Fruit fly (Drosophila melanogaster) whole organism, adult: ENCODE data around the gene CG6901.

Experiments
- CG11617 ChIP-seq: fragments of 200-800 bp; sonication (Bioruptor generic); optimal IDR thresholded peaks from 2 replicates; lab custom pipeline; 2017; ENCODE audit warnings: mild to moderate bottlenecking, missing biosample characterization, missing genetic modification reagents, missing genetic modification characterization
- CG12768 ChIP-seq: fragments of 200-800 bp; sonication (Bioruptor generic); optimal IDR thresholded peaks from 2 replicates; lab custom pipeline; 2017; ENCODE audit warnings: missing biosample characterization, missing genetic modification characterization, mild to moderate bottlenecking, moderate library complexity, missing genetic modification reagents
- CG5204 ChIP-seq: fragments of 200-800 bp; sonication (Bioruptor generic); optimal IDR thresholded peaks from 2 replicates; lab custom pipeline; 2016; ENCODE audit warnings: missing biosample characterization, missing genetic modification characterization
- CG7045 ChIP-seq: fragments of 200-800 bp; sonication (Bioruptor generic); optimal IDR thresholded peaks from 2 replicates; lab custom pipeline; 2017; ENCODE audit warnings: missing biosample characterization, mild to moderate bottlenecking, missing genetic modification characterization
- CG7101 ChIP-seq: fragments of 200-800 bp; sonication (Bioruptor generic); optimal IDR thresholded peaks from 2 replicates; lab custom pipeline; 2018; ENCODE audit warnings: missing biosample characterization, mild to moderate bottlenecking, missing genetic modification characterization, moderate library complexity
- Clk ChIP-seq: fragments of 200-800 bp; sonication (Bioruptor generic); optimal IDR thresholded peaks from 2 replicates; lab custom pipeline; 2017; ENCODE audit warnings: missing biosample characterization, missing genetic modification characterization
- bab1 ChIP-seq: fragments of 200-800 bp; sonication (Bioruptor generic); optimal IDR thresholded peaks from 3 replicates; lab custom pipeline; 2019; ENCODE audit warnings: missing biosample characterization, mild to moderate bottlenecking, missing genetic modification characterization, moderate library complexity
- cic ChIP-seq: fragments of 200-800 bp; sonication (Bioruptor generic); optimal IDR thresholded peaks from 2 replicates; lab custom pipeline; 2017; ENCODE audit warnings: missing biosample characterization, mild to moderate bottlenecking, missing genetic modification characterization, moderate library complexity
- cnc ChIP-seq, 2 experiments: fragments of >200 bp; optimal IDR thresholded peaks; 2 replicates each; lab custom pipeline; 2017
- kay ChIP-seq: fragments of 200-800 bp; sonication (Bioruptor generic); peaks from one replicate; lab custom pipeline; 2016; ENCODE audit warnings: missing biosample characterization, missing genetic modification characterization, borderline replicate concordance
- ovo ChIP-seq: fragments of 200-800 bp; sonication (Bioruptor generic); optimal IDR thresholded peaks from 2 replicates; lab custom pipeline; 2016; ENCODE audit warnings: missing biosample characterization, missing genetic modification characterization
- tj ChIP-seq: fragments of 200-800 bp; sonication (Bioruptor generic); optimal IDR thresholded peaks from 3 replicates; lab custom pipeline; 2017; ENCODE audit warnings: missing biosample characterization, mild to moderate bottlenecking, missing genetic modification characterization, moderate library complexity
- toe ChIP-seq: fragments of 200-800 bp; sonication (Bioruptor generic); optimal IDR thresholded peaks from 2 replicates; lab custom pipeline; 2016; ENCODE audit warnings: missing biosample characterization, missing genetic modification characterization

DNA sequence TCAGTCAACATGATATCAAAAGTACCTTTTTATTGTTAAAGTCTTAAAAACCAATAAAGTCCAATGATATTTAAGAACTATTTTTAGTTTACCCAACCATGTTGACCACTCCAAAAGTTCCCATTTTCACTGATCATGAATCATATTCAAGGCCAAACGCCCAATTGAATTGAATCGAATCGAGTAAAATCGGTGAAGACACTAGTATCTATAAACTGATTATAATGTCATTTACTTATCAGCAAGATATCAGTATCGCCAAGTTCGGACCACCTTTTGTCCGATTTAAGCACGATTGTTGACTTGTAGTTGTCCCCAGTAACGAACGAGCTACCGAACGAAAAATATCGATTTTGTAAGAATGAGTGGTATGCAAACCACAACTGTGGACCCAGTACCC is at the start of gene CG6901:
- TF ChIP-seq cnc (optimal IDR thresholded peaks at IDR 0.05; lab: Kevin White, UChicago) (no peak), ovo (GFP tag; lab: Kevin White, UChicago) (no peak), CG12768 (GFP tag; lab: Kevin White, UChicago) (no peak), tj (GFP tag; lab: Kevin White, UChicago) (no peak), CG5204 (GFP tag; lab: Kevin White, UChicago) (no peak), kay (no peak), Clk (no peak), CG11617 (GFP tag; lab: Kevin White, UChicago) (no peak), CG7045 (GFP tag; lab: Kevin White, UChicago) (no peak), cic (GFP tag; lab: Kevin White, UChicago) (no peak), toe (no peak), CG7101 (tag; lab: Kevin White, UChicago) (no peak), bab1 (no peak)
